Worm (Caenorhabditis elegans): ENCODE results near the gene Y24D9A.7.
A peak's percentile ranks its signal among the peaks of the same experiment; 100 is the strongest.

Gene Y24D9A.7

ce11 chrIV:4400350-4401326 lies 4.3 kb downstream of the Y24D9A.7 start, which contains the start of gene Y24D9A.6:
TSS of gene Y24D9A.6 (minus strand) at chrIV:4400400.
- TF ChIP-seq lin-35 (GFP tag; optimal IDR thresholded peaks at IDR 0.05) (peak in 1 of 3 experiments; percentile 19), lin-26 (GFP tag; IDR thresholded peaks at IDR 0.05) (0 out of 2 replicates have a peak, but pooled peaks have one; percentile 33), athp-1 (tag; optimal IDR thresholded peaks at IDR 0.05) (peak; percentile 26), nhr-80 (tag; optimal IDR thresholded peaks at IDR 0.05) (peak; percentile 1), madf-6 (GFP tag; IDR thresholded peaks at IDR 0.05) (peak; percentile 19; the same call in 1 of the 2 replicates), mcd-1 (GFP tag; IDR thresholded peaks at IDR 0.05) (peak; percentile 60), ztf-26 (tag; optimal IDR thresholded peaks at IDR 0.05) (peak; percentile 91), aptf-2 (GFP tag; conservative IDR thresholded peaks at IDR 0.05) (no peak), C06A6.2 (GFP tag; conservative IDR thresholded peaks at IDR 0.05) (peak; percentile 73), B0336.3 (GFP tag; IDR thresholded peaks at IDR 0.05) (peak; percentile 45; the same call in 1 of the 2 replicates), pbrm-1 (GFP tag; IDR thresholded peaks at IDR 0.05) (0 out of 2 replicates have a peak, but pooled peaks have one; percentile 30), egrh-3 (GFP tag; IDR thresholded peaks at IDR 0.05) (peak; percentile 33; the same call in 1 of the 2 replicates), cebp-1 (GFP tag; IDR thresholded peaks at IDR 0.05) (no peak), cebp-1 (tag; optimal IDR thresholded peaks at IDR 0.05) (peak; percentile 43), lin-40 (tag; optimal IDR thresholded peaks at IDR 0.05) (peak; percentile 73), zfh-2 (GFP tag; conservative IDR thresholded peaks at IDR 0.05) (peak; percentile 58), ceh-27 (GFP tag; optimal IDR thresholded peaks at IDR 0.05) (peak; percentile 68), him-1 (tag; optimal IDR thresholded peaks at IDR 0.05) (no peak), unc-62 (GFP tag; optimal IDR thresholded peaks at IDR 0.05) (no peak), somi-1 (GFP tag; optimal IDR thresholded peaks at IDR 0.05) (peak; percentile 84), T26A5.8 (tag; optimal IDR thresholded peaks at IDR 0.05) (no peak), F10E7.11 (tag; optimal IDR thresholded peaks at IDR 0.05) (no peak), hmg-1.2 (GFP tag; IDR thresholded peaks at IDR 0.05) (peak; percentile 63), chd-7 (tag; optimal IDR thresholded peaks at IDR 0.05) (peak; percentile 60), Y53G8AR.9 (GFP tag; conservative IDR thresholded peaks at IDR 0.05) (0 out of 2 replicates have a peak, but pooled peaks have one; percentile 31), bed-1 (GFP tag; IDR thresholded peaks at IDR 0.05) (no peak)

DNA sequence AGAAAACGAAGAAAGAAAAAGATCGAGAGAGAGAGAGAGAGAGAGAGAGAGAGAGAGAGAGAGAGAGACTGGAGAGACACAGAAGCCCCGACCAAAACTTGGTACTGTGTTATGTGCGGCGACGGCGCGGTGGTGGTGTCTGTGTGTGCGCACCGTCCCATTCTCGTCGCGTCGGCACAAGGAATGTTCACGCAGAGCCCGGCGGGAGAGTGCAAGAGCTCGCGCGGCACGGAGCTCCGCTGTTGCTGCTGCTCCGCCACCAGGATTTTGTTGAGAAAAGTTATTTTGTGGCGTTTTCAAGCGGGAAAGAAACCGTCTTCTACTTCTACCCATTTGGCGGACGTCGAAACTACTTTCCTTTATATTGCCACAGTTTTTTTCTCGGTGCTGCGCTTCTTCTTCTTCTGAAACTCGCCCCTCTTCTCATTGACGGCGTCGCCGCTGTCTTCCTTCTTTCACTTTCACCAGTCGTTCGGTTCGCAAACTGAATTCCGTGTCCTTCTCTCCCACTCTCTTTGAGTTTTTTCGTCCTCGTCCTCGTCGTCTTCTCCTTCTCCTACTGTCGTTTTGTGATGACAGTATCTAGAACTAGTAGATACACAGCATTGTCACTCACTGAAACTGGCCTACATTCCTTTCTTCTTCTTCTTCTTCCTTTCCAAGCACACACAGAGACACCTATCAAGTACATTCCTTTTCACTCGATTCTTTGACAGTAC lies 5.4 kb downstream of the Y24D9A.7 start:
- TF ChIP-seq F37B4.10 (GFP tag; IDR thresholded peaks at IDR 0.05) (0 out of 2 replicates have a peak, but pooled peaks have one; percentile 10), akir-1 (GFP tag; optimal IDR thresholded peaks at IDR 0.05) (no peak), egl-44 (GFP tag; IDR thresholded peaks at IDR 0.05) (no peak), rpc-1 (optimal IDR thresholded peaks at IDR 0.05) (no peak), rpc-1 (tag; optimal IDR thresholded peaks at IDR 0.05) (no peak), mcd-1 (GFP tag; IDR thresholded peaks at IDR 0.05) (0 out of 2 replicates have a peak, but pooled peaks have one; percentile 24), F52B5.7 (tag; optimal IDR thresholded peaks at IDR 0.05) (no peak), zfh-2 (GFP tag; conservative IDR thresholded peaks at IDR 0.05) (peak; percentile 94), mxl-1 (tag; optimal IDR thresholded peaks at IDR 0.05) (no peak), madf-6 (GFP tag; IDR thresholded peaks at IDR 0.05) (no peak), dox-1 (GFP tag; IDR thresholded peaks at IDR 0.05) (0 out of 2 replicates have a peak, but pooled peaks have one; percentile 30), lin-40 (tag; optimal IDR thresholded peaks at IDR 0.05) (peak; percentile 3), ccch-3 (GFP tag; optimal IDR thresholded peaks at IDR 0.05) (no peak), snpc-1.3 (tag; optimal IDR thresholded peaks at IDR 0.05; ENCODE audit: insufficient read depth) (no peak), egrh-3 (GFP tag; IDR thresholded peaks at IDR 0.05) (peak; percentile 85), Y53F4B.3 (GFP tag; IDR thresholded peaks at IDR 0.05) (no peak), nhr-120 (GFP tag; IDR thresholded peaks at IDR 0.05) (no peak), madf-3 (GFP tag; IDR thresholded peaks at IDR 0.05) (no peak), lin-26 (GFP tag; IDR thresholded peaks at IDR 0.05) (peak; percentile 47; the same call in 1 of the 2 replicates), gei-17 (GFP tag; optimal IDR thresholded peaks at IDR 0.05) (no peak)

Measured in whole organism, young adult.